Worm (Caenorhabditis elegans): ENCODE measurements around the gene pgp-9.

DNA sequence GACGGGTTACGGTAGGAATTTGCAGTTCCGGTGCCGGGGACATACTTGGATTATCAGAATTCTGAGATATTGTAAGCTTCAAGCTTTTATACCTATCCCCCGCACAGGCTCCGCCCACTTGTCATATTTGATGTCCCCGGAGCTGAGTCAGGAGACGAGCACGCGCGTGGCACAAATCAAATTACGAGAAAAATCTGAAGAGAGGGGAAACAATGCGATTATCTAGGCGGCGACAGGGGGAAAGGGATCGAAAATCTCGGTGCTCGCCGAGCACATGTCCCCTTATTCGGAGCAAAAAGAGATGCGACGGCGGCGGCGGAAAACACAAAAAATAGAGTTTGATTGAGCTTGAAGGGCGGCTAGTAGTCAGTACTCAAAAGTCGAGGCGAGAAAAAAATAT, 6.5 kb upstream of the pgp-9 start, which contains the start of gene R12G8.1:
- TF ChIP-seq pqm-1 (tag; optimal IDR thresholded peaks at IDR 0.05): no peak
- TF ChIP-seq sea-2 (GFP tag; optimal IDR thresholded peaks at IDR 0.05): no peak

Measured in whole organism, L3 larva.